Fruit fly (Drosophila melanogaster) whole organism, pupa: ENCODE measurements around the gene CG11771.

Experiments
- CG8301 ChIP-seq: fragments of 200-800 bp; sonication (Bioruptor generic); optimal IDR thresholded peaks from 2 replicates; lab custom pipeline; 2018; ENCODE audit warnings: missing biosample characterization, mild to moderate bottlenecking, missing genetic modification characterization
- CG9948 ChIP-seq: fragments of 200-800 bp; sonication (Bioruptor generic); optimal IDR thresholded peaks from 2 replicates; lab custom pipeline; 2018; ENCODE audit warnings: missing biosample characterization, mild to moderate bottlenecking, missing genetic modification characterization, moderate library complexity
- EcR ChIP-seq: fragments of 200-800 bp; sonication (Bioruptor generic); optimal IDR thresholded peaks from 3 replicates; lab custom pipeline; 2019; ENCODE audit warnings: missing biosample characterization, missing genetic modification characterization, mild to moderate bottlenecking, moderate library complexity, missing genetic modification reagents
- Ets98B ChIP-seq: fragments of 200-800 bp; sonication (Bioruptor generic); IDR thresholded peaks from 2 replicates; pipeline ENCODE4 v1.3.6; 2022; ENCODE audit warnings: missing biosample characterization, missing genetic modification characterization
- Pif1A ChIP-seq: fragments of 200-800 bp; sonication (Bioruptor generic); optimal IDR thresholded peaks from 3 replicates; lab custom pipeline; 2016; ENCODE audit warnings: missing biosample characterization, missing genetic modification characterization
- Pif1B ChIP-seq: fragments of 200-800 bp; sonication (Bioruptor generic); optimal IDR thresholded peaks from 3 replicates; lab custom pipeline; 2016; ENCODE audit warnings: missing biosample characterization, missing genetic modification characterization
- gl ChIP-seq: fragments of 200-800 bp; sonication (Bioruptor generic); optimal IDR thresholded peaks from 2 replicates; lab custom pipeline; 2018; ENCODE audit warnings: missing biosample characterization, mild to moderate bottlenecking, missing genetic modification characterization

dm6 chr3R:24966578-24966977 is 34.8 kb downstream of the CG11771 start:
- no peak for TF ChIP-seq Pif1B (GFP tag; lab: Kevin White, UChicago)
- no peak for TF ChIP-seq Ets98B (GFP tag; lab: Robert Waterston, UW)
- no peak for TF ChIP-seq CG9948 (tag; lab: Kevin White, UChicago)
- peak; percentile 18 for TF ChIP-seq CG8301 (tag; lab: Kevin White, UChicago)
- no peak for TF ChIP-seq EcR (GFP tag; lab: Kevin White, UChicago)
- TF ChIP-seq Pif1A (GFP tag; lab: Kevin White, UChicago): no peak
- TF ChIP-seq gl: no peak
